Worm (Caenorhabditis elegans): ENCODE results near the gene wdr-37.

DNA sequence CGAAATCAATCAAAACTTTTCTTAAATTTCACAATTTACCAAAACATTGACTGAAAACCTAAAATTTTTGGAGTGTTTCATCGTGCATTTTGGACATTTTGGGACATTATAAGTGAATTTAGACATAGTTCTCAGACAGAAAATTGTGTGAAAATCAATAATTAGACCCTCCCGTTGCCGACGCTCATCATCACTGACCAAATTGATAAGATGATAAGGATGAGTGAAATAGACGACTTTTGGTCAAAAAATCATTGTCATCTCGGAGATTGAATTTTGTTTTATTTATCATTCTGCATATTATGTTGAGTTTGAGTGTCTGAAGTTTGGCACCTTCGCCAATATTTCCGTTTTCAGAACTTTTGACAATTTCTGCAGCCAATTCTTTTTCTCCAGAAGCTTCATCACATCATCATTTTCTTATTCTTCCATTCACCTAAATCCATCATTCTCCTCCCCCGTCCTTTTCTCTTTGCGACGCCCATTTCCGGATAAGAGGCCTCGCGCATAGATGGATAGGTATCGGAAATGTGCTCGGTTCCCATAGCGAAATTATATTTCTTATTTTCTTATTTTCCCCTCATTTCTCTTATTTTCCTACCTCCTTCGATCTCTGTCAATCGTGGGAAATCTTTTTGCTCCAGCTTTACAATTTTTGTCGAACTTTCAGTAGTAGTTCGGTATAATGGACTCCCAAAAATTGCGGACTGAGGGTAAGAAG, 11.9 kb upstream of the wdr-37 start, which contains the start of gene bas-1:
- no peak for TF ChIP-seq ztf-11 (tag; optimal IDR thresholded peaks at IDR 0.05)
- no peak for TF ChIP-seq snpc-4 (tag; optimal IDR thresholded peaks at IDR 0.05)
- TF ChIP-seq nhr-28 (tag; optimal IDR thresholded peaks at IDR 0.05): no peak
- TF ChIP-seq nhr-12 (tag; optimal IDR thresholded peaks at IDR 0.05): no peak
- TF ChIP-seq bed-3 (GFP tag; optimal IDR thresholded peaks at IDR 0.05): no peak
- TF ChIP-seq pha-4 (tag; optimal IDR thresholded peaks at IDR 0.05): no peak
- no peak for TF ChIP-seq blmp-1 (tag; optimal IDR thresholded peaks at IDR 0.05)
- no peak for TF ChIP-seq lin-13 (tag; optimal IDR thresholded peaks at IDR 0.05)
- no peak for TF ChIP-seq elt-3 (tag; optimal IDR thresholded peaks at IDR 0.05)
- no peak for TF ChIP-seq unc-62 (GFP tag; optimal IDR thresholded peaks at IDR 0.05)
- TF ChIP-seq nhr-2 (tag; optimal IDR thresholded peaks at IDR 0.05): no peak
- TF ChIP-seq nhr-237 (tag; optimal IDR thresholded peaks at IDR 0.05): no peak
- no peak for TF ChIP-seq lsy-2 (tag; optimal IDR thresholded peaks at IDR 0.05)

Data from whole organism, mixed stage, embryonic.